Fruit fly (Drosophila melanogaster) whole organism, embryonic: ENCODE measurements around the gene MSBP.

Experiments used
- Aef1 ChIP-seq: fragments of 200-800 bp; sonication (Bioruptor generic); IDR thresholded peaks from 3 replicates; pipeline ENCODE4 v1.3.6; 2022; ENCODE audit warnings: missing biosample characterization, missing genetic modification characterization
- Awh ChIP-seq: fragments of 200-800 bp; sonication (Bioruptor generic); IDR thresholded peaks from 2 replicates; pipeline ENCODE4, ENCODE4 v1.3.6; 2022; ENCODE audit warnings: missing biosample characterization, missing genetic modification characterization
- CG11560 ChIP-seq: fragments of 200-800 bp; sonication (Bioruptor generic); IDR thresholded peaks from 3 replicates; pipeline ENCODE4 v1.3.6; 2022; ENCODE audit warnings: missing biosample characterization, missing genetic modification characterization
- CG12155 ChIP-seq: fragments of 200-800 bp; sonication (Bioruptor generic); optimal IDR thresholded peaks from 3 replicates; lab custom pipeline; 2016; ENCODE audit warnings: missing biosample characterization, missing genetic modification characterization
- CG14965 ChIP-seq: fragments of 200-800 bp; sonication (Bioruptor generic); optimal IDR thresholded peaks from 2 replicates; lab custom pipeline; 2016; ENCODE audit warnings: missing biosample characterization, missing genetic modification characterization, borderline replicate concordance
- CG1602 ChIP-seq: fragments of 200-800 bp; sonication (Bioruptor generic); optimal IDR thresholded peaks from 3 replicates; lab custom pipeline; 2016; ENCODE audit warnings: missing biosample characterization, missing genetic modification characterization
- CG1647 ChIP-seq: fragments of 200-800 bp; sonication (Bioruptor generic); optimal IDR thresholded peaks from 3 replicates; lab custom pipeline; 2016; ENCODE audit warnings: missing biosample characterization, missing genetic modification characterization
- CG1792 ChIP-seq: fragments of 200-800 bp; sonication (Bioruptor generic); optimal IDR thresholded peaks from 2 replicates; lab custom pipeline; 2016; ENCODE audit warnings: missing biosample characterization, missing genetic modification characterization
- CG18619 ChIP-seq: fragments of 200-800 bp; sonication (Bioruptor generic); optimal IDR thresholded peaks from 3 replicates; lab custom pipeline; 2017; ENCODE audit warnings: missing biosample characterization, mild to moderate bottlenecking, missing genetic modification characterization
- CG2199 ChIP-seq: fragments of 200-800 bp; sonication (Bioruptor generic); IDR thresholded peaks from 3 replicates; pipeline ENCODE4 v1.3.6; 2022; ENCODE audit warnings: missing biosample characterization, missing genetic modification characterization
- CG30403 ChIP-seq: fragments of 200-800 bp; sonication (Bioruptor generic); optimal IDR thresholded peaks from 3 replicates; lab custom pipeline; 2016; ENCODE audit warnings: missing biosample characterization, missing genetic modification characterization
- CG3838 ChIP-seq: fragments of 200-800 bp; sonication (Bioruptor generic); optimal IDR thresholded peaks from 3 replicates; lab custom pipeline; 2016; ENCODE audit warnings: missing biosample characterization, missing genetic modification characterization
- CG3847 ChIP-seq: fragments of 200-800 bp; sonication (Bioruptor generic); IDR thresholded peaks from 2 replicates; pipeline ENCODE4 v1.3.6; 2022; ENCODE audit warnings: missing biosample characterization, missing genetic modification characterization
- CG4707 ChIP-seq: fragments of 200-800 bp; sonication (Bioruptor generic); optimal IDR thresholded peaks from 2 replicates; lab custom pipeline; 2018; ENCODE audit warnings: missing biosample characterization, mild to moderate bottlenecking, missing genetic modification characterization, moderate library complexity
- CG6272 ChIP-seq: fragments of 200-800 bp; sonication (Bioruptor generic); IDR thresholded peaks from 2 replicates; pipeline ENCODE4 v1.3.6; 2022; ENCODE audit warnings: missing biosample characterization, missing genetic modification characterization
- CG6654 ChIP-seq: fragments of 200-800 bp; sonication (Bioruptor generic); optimal IDR thresholded peaks from 2 replicates; lab custom pipeline; 2017; ENCODE audit warnings: missing biosample characterization, mild to moderate bottlenecking, missing genetic modification characterization
- CG6854 ChIP-seq: fragments of 200-800 bp; sonication (Bioruptor generic); optimal IDR thresholded peaks from 3 replicates; lab custom pipeline; 2017; ENCODE audit warnings: missing biosample characterization, mild to moderate bottlenecking, missing genetic modification characterization
- CG8924 ChIP-seq: fragments of 200-800 bp; optimal IDR thresholded peaks from 3 replicates; lab custom pipeline; 2019; ENCODE audit warnings: missing biosample characterization, mild to moderate bottlenecking, missing genetic modification characterization, moderate library complexity
- CG9437 ChIP-seq: fragments of 200-800 bp; sonication (Bioruptor generic); optimal IDR thresholded peaks from 2 replicates; lab custom pipeline; 2018; ENCODE audit warnings: missing biosample characterization, mild to moderate bottlenecking, missing genetic modification characterization
- CG9876 ChIP-seq: fragments of 200-800 bp; sonication (Bioruptor generic); optimal IDR thresholded peaks from 2 replicates; lab custom pipeline; 2016; ENCODE audit warnings: missing biosample characterization, missing genetic modification characterization
- CHES-1-like ChIP-seq: fragments of 200-800 bp; sonication (Bioruptor generic); optimal IDR thresholded peaks from 2 replicates; lab custom pipeline; 2016; ENCODE audit warnings: missing biosample characterization, missing genetic modification characterization
- Dip2 ChIP-seq: fragments of 200-800 bp; sonication (Bioruptor generic); IDR thresholded peaks from 2 replicates; pipeline ENCODE4 v1.3.6; 2022; ENCODE audit warnings: missing biosample characterization, missing genetic modification characterization
- Hmr ChIP-seq: fragments of 200-800 bp; sonication (Bioruptor generic); optimal IDR thresholded peaks from 3 replicates; lab custom pipeline; 2017; ENCODE audit warnings: mild to moderate bottlenecking, missing biosample characterization, missing genetic modification reagents, missing genetic modification characterization
- Jarid2 ChIP-seq: fragments of 200-800 bp; sonication (Bioruptor generic); optimal IDR thresholded peaks from 3 replicates; lab custom pipeline; 2017; ENCODE audit warnings: mild to moderate bottlenecking, missing biosample characterization, missing genetic modification reagents, missing genetic modification characterization
- Lhr ChIP-seq: fragments of 200-800 bp; sonication (Bioruptor generic); optimal IDR thresholded peaks from 3 replicates; lab custom pipeline; 2017; ENCODE audit warnings: mild to moderate bottlenecking, missing biosample characterization, missing genetic modification reagents, missing genetic modification characterization
- Nf-YB ChIP-seq: fragments of 200-800 bp; sonication (Bioruptor generic); optimal IDR thresholded peaks from 3 replicates; lab custom pipeline; 2019; ENCODE audit warnings: missing biosample characterization, mild to moderate bottlenecking, missing genetic modification characterization, moderate library complexity
- Rfx ChIP-seq: fragments of 200-800 bp; sonication (Bioruptor generic); IDR thresholded peaks from 2 replicates; pipeline ENCODE4 v1.3.6; 2022; ENCODE audit warnings: missing biosample characterization, missing genetic modification characterization
- Sry-δ ChIP-seq: fragments of 200-800 bp; sonication (Bioruptor generic); optimal IDR thresholded peaks from 2 replicates; lab custom pipeline; 2016; ENCODE audit warnings: missing biosample characterization, missing genetic modification characterization
- Tbp ChIP-seq: fragments of >200 bp; optimal IDR thresholded peaks from 2 replicates; lab custom pipeline; 2018; ENCODE audit warnings: missing biosample characterization, missing genetic modification characterization
- Trl ChIP-seq, 3 experiments: fragments of >200 bp in 2 of 3; fragments of 200-800 bp in 1 of 3; sonication (Bioruptor generic) in 1 of 3; optimal IDR thresholded peaks; 2 replicates in 1 of 3; 3 replicates in 2 of 3; lab custom pipeline; 2016 to 2017; ENCODE audit warnings: missing biosample characterization in 1 of 3, missing genetic modification characterization in 1 of 3
- Xbp1 ChIP-seq: fragments of 200-800 bp; sonication (Bioruptor generic); optimal IDR thresholded peaks from 3 replicates; lab custom pipeline; 2016; ENCODE audit warnings: missing biosample characterization, mild to moderate bottlenecking, missing genetic modification characterization
- ac ChIP-seq: fragments of 200-800 bp; sonication (Bioruptor generic); optimal IDR thresholded peaks from 3 replicates; lab custom pipeline; 2017; ENCODE audit warnings: missing biosample characterization, mild to moderate bottlenecking, missing genetic modification characterization
- ap ChIP-seq: fragments of 200-800 bp; sonication (Bioruptor generic); IDR thresholded peaks from 2 replicates; pipeline ENCODE4 v1.3.6; 2022; ENCODE audit warnings: missing biosample characterization, missing genetic modification characterization
- crp ChIP-seq, 2 experiments: fragments of 200-800 bp; sonication (Bioruptor generic); optimal IDR thresholded peaks; 2 replicates in 1 of 2; 3 replicates in 1 of 2; lab custom pipeline; 2017; ENCODE audit warnings: missing biosample characterization in 2 of 2, missing genetic modification characterization in 2 of 2, mild to moderate bottlenecking in 1 of 2, moderate library complexity in 1 of 2
- dati ChIP-seq: fragments of 200-800 bp; sonication (Bioruptor generic); IDR thresholded peaks from 2 replicates; pipeline ENCODE4 v1.3.6; 2022; ENCODE audit warnings: missing biosample characterization, missing genetic modification characterization
- esg ChIP-seq: fragments of 200-800 bp; sonication (Bioruptor generic); conservative IDR thresholded peaks from 2 replicates; pipeline ENCODE4 v1.3.6; 2022; ENCODE audit warnings: missing biosample characterization, missing genetic modification characterization
- gfzf ChIP-seq: fragments of 200-800 bp; sonication (Bioruptor generic); optimal IDR thresholded peaks from 2 replicates; lab custom pipeline; 2016; ENCODE audit warnings: missing biosample characterization, mild to moderate bottlenecking, missing genetic modification characterization, moderate library complexity
- ham ChIP-seq: fragments of 200-800 bp; sonication (Bioruptor generic); IDR thresholded peaks from 2 replicates; pipeline ENCODE4 v1.3.6; 2022; ENCODE audit warnings: missing biosample characterization, missing genetic modification characterization
- jumu ChIP-seq: fragments of 200-800 bp; sonication (Bioruptor generic); optimal IDR thresholded peaks from 3 replicates; lab custom pipeline; 2016; ENCODE audit warnings: missing biosample characterization, missing genetic modification characterization
- nom ChIP-seq: fragments of 200-800 bp; sonication (Bioruptor generic); optimal IDR thresholded peaks from 2 replicates; lab custom pipeline; 2017; ENCODE audit warnings: missing biosample characterization, missing genetic modification characterization, mild to moderate bottlenecking, moderate library complexity, missing genetic modification reagents
- pan ChIP-seq, 4 experiments: fragments of >200 bp in 3 of 4; fragments of 200-800 bp in 1 of 4; sonication (Bioruptor generic) in 1 of 4; optimal IDR thresholded peaks in 3 of 4; IDR thresholded peaks in 1 of 4; 2 replicates each; pipeline versions ENCODE4 v1.3.6 to Lab custom; 2017 to 2022; ENCODE audit warnings: missing biosample characterization in 2 of 4, missing genetic modification characterization in 2 of 4, mixed read lengths in 1 of 4
- repo ChIP-seq: fragments of 200-800 bp; sonication (Bioruptor generic); optimal IDR thresholded peaks from 2 replicates; lab custom pipeline; 2016; ENCODE audit warnings: missing biosample characterization, missing genetic modification characterization
- run ChIP-seq: fragments of 200-800 bp; sonication (Bioruptor generic); optimal IDR thresholded peaks from 3 replicates; lab custom pipeline; 2018; ENCODE audit warnings: missing biosample characterization, mild to moderate bottlenecking, missing genetic modification characterization
- sna ChIP-seq: fragments of 200-800 bp; sonication (Bioruptor generic); IDR thresholded peaks from 2 replicates; pipeline ENCODE4 v1.3.6; 2022; ENCODE audit warnings: missing biosample characterization, missing genetic modification characterization; ENCODE audit not compliant: partially characterized antibody
- sqz ChIP-seq: fragments of 200-800 bp; sonication (Bioruptor generic); optimal IDR thresholded peaks from 3 replicates; lab custom pipeline; 2018; ENCODE audit warnings: missing biosample characterization, mild to moderate bottlenecking, missing genetic modification characterization
- sr ChIP-seq: fragments of 200-800 bp; sonication (Bioruptor generic); IDR thresholded peaks from 3 replicates; pipeline ENCODE4 v1.3.6; 2022; ENCODE audit warnings: missing biosample characterization, missing genetic modification characterization
- tap ChIP-seq: fragments of 200-800 bp; optimal IDR thresholded peaks from 3 replicates; lab custom pipeline; 2019; ENCODE audit warnings: missing biosample characterization, mild to moderate bottlenecking, missing genetic modification characterization, moderate library complexity
- tin ChIP-seq: fragments of 200-800 bp; sonication (Bioruptor generic); optimal IDR thresholded peaks from 3 replicates; lab custom pipeline; 2016; ENCODE audit warnings: missing biosample characterization, missing genetic modification characterization
- trem ChIP-seq: fragments of 200-800 bp; optimal IDR thresholded peaks from 3 replicates; lab custom pipeline; 2019; ENCODE audit warnings: missing biosample characterization, mild to moderate bottlenecking, missing genetic modification characterization, moderate library complexity

Gene MSBP

DNA sequence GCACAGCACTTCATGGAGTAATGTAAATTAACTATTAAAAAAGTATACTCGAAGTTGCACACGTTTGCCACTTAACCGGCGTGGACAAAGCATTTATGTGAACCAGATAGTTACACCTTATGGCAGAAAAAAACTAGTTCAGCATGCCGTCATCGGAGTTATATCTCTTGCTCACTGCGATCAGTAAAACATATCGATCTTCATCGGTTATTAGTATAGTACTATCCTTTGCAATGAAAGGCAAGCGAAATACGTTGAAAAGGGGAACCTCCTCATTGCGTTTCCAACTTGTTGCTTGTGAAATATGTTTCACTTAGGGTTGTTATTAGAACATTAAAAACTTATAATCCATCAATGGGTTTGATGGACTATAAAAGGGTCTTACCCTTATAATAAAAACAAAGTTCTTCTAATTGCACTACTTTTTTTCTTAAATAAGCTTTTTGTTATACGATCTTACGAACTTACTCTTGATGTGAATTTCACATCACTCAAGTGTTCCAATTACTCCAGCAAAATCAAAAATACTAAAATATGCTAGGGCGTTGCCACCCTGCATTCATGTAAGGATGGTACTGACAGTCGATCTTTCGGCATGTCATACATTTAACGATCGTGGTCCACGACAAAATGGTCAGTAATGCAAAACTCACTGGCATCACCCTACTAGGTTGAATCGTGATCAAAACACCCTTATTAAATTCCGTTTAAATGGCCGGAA is 19.8 kb upstream of the MSBP start, which contains the start of gene CycD (continued):
- TF ChIP-seq gfzf (GFP tag; lab: Kevin White, UChicago) (peak; percentile 45), ap (GFP tag; lab: Robert Waterston, UW) (no peak), Tbp (GFP tag; lab: Kevin White, UChicago) (no peak), Hmr (GFP tag; lab: Kevin White, UChicago) (no peak), CG2199 (peak; percentile 39; the same call in 1 of the 3 replicates), trem (peak; percentile 4), ham (no peak), sna (GFP tag; lab: Robert Waterston, UW) (no peak), CG3847 (GFP tag; lab: Robert Waterston, UW) (no peak; the same call in 1 of the 2 replicates), Xbp1 (GFP tag; lab: Kevin White, UChicago) (peak; percentile 41), crp (GFP tag; optimal IDR thresholded peaks at IDR 0.05; lab: Kevin White, UChicago) (peak in 1 of 2 experiments; percentile 1), nom (no peak), CG11560 (tag; lab: Robert Waterston, UW) (no peak), CG6272 (GFP tag; lab: Robert Waterston, UW) (no peak), CG6854 (GFP tag; lab: Kevin White, UChicago) (no peak), Nf-YB (GFP tag; lab: Kevin White, UChicago) (no peak), pan (optimal IDR thresholded peaks at IDR 0.05; lab: Kevin White, UChicago) (no peak), pan (GFP tag; optimal IDR thresholded peaks at IDR 0.05 in 1 of 2, IDR thresholded peaks at IDR 0.05 in 1 of 2) (no peak), Rfx (GFP tag; lab: Robert Waterston, UW) (no peak; the same call in 1 of the 2 replicates), Trl (optimal IDR thresholded peaks at IDR 0.05; lab: Kevin White, UChicago) (no peak), Trl (GFP tag; optimal IDR thresholded peaks at IDR 0.05; lab: Kevin White, UChicago) (no peak), tap (tag; lab: Kevin White, UChicago) (no peak), CG9876 (peak; percentile 44), CG1792 (GFP tag; lab: Kevin White, UChicago) (peak; percentile 68), CG9437 (GFP tag; lab: Kevin White, UChicago) (peak; percentile 15), ac (GFP tag; lab: Kevin White, UChicago) (no peak), CG18619 (GFP tag; lab: Kevin White, UChicago) (no peak), CG1602 (GFP tag; lab: Kevin White, UChicago) (no peak), Dip2 (GFP tag; lab: Robert Waterston, UW) (no peak), CG14965 (GFP tag; lab: Kevin White, UChicago) (no peak), CG4707 (GFP tag; lab: Kevin White, UChicago) (no peak), CG3838 (GFP tag; lab: Kevin White, UChicago) (no peak), Aef1 (GFP tag; lab: Robert Waterston, UW) (no peak; the same call in 2 of the 3 replicates), dati (GFP tag; lab: Robert Waterston, UW) (no peak), Awh (GFP tag; lab: Robert Waterston, UW) (no peak), CG8924 (no peak), tin (peak; percentile 26), Sry-δ (GFP tag; lab: Kevin White, UChicago) (peak; percentile 76), run (no peak), Jarid2 (GFP tag; lab: Kevin White, UChicago) (no peak), jumu (GFP tag; lab: Kevin White, UChicago) (peak; percentile 11), repo (GFP tag; lab: Kevin White, UChicago) (no peak), sqz (GFP tag; lab: Kevin White, UChicago) (no peak), CG6654 (GFP tag; lab: Kevin White, UChicago) (no peak), CHES-1-like (no peak), sr (GFP tag; lab: Robert Waterston, UW) (no peak), CG30403 (GFP tag; lab: Kevin White, UChicago) (peak; percentile 32), CG12155 (GFP tag; lab: Kevin White, UChicago) (no peak), esg (no peak), Lhr (peak; percentile 32), CG1647 (GFP tag; lab: Kevin White, UChicago) (no peak)
